Worm (Caenorhabditis elegans) whole organism, mixed stage, embryonic: Measurements from ENCODE around the gene idpp-8.

Experiments
- ceh-43 ChIP-seq: fragments of 200-800 bp; sonication (Bioruptor generic); optimal IDR thresholded peaks from 2 replicates; lab custom pipeline; 2018; ENCODE audit warnings: mild to moderate bottlenecking, missing genetic modification characterization, moderate library complexity, missing compliant biosample characterization
- ces-1 ChIP-seq: fragments of 150-350 bp; optimal IDR thresholded peaks from 2 replicates; lab custom pipeline; 2014; ENCODE audit warnings: missing biosample characterization, missing genetic modification reagents, missing genetic modification characterization
- elt-1 ChIP-seq: sonication (generic microtip); optimal IDR thresholded peaks from 2 replicates; lab custom pipeline; 2017; ENCODE audit warnings: missing genetic modification characterization, mild to moderate bottlenecking, missing compliant biosample characterization, antibody characterized with exemption, moderate library complexity, borderline replicate concordance; ENCODE audit not compliant: insufficient read depth
- snpc-4 ChIP-seq: fragments of 150-350 bp; optimal IDR thresholded peaks from 2 replicates; lab custom pipeline; 2014; ENCODE audit warnings: missing biosample characterization, missing genetic modification characterization
- unc-62 ChIP-seq: fragments of 150-350 bp; optimal IDR thresholded peaks from 2 replicates; lab custom pipeline; 2014; ENCODE audit warnings: missing biosample characterization, missing genetic modification reagents, missing genetic modification characterization

ce11 chrII:10309337-10309736 lies 6.0 kb upstream of the idpp-8 start, which contains the start of gene ZK970.8:
- no peak for TF ChIP-seq ceh-43
- TF ChIP-seq elt-1 (tag; lab: Kevin White, UChicago): no peak
- no peak for TF ChIP-seq ces-1 (GFP tag; lab: Kevin White, UChicago)
- TF ChIP-seq unc-62 (GFP tag; lab: Kevin White, UChicago): no peak
- no peak for TF ChIP-seq snpc-4 (tag; lab: Kevin White, UChicago)
